Worm (Caenorhabditis elegans) whole organism, young adult: ENCODE measurements around the gene best-13.

Experiments
- C06A6.2 ChIP-seq: fragments of 200-800 bp; sonication (Bioruptor generic); conservative IDR thresholded peaks from 2 replicates; pipeline ENCODE4 v1.3.6; 2022; ENCODE audit warnings: missing genetic modification characterization, missing compliant biosample characterization
- C17E4.6 ChIP-seq: fragments of 200-800 bp; sonication (Bioruptor generic); IDR thresholded peaks from 2 replicates; pipeline ENCODE4 v1.3.6; 2022; ENCODE audit warnings: missing genetic modification reagents, missing genetic modification characterization, missing compliant biosample characterization
- F23B12.7 ChIP-seq: sonication (generic microtip); optimal IDR thresholded peaks from 2 replicates; lab custom pipeline; 2017; ENCODE audit warnings: missing genetic modification characterization, mild to moderate bottlenecking, missing compliant biosample characterization, antibody characterized with exemption, moderate library complexity; ENCODE audit not compliant: insufficient read depth
- F37B4.10 ChIP-seq: fragments of 200-800 bp; sonication (Bioruptor generic); IDR thresholded peaks from 2 replicates; pipeline ENCODE4 v1.3.6; 2022; ENCODE audit warnings: missing genetic modification characterization, missing compliant biosample characterization
- F57A8.1 ChIP-seq: fragments of 200-800 bp; sonication (Bioruptor generic); optimal IDR thresholded peaks from 2 replicates; lab custom pipeline; 2018; ENCODE audit warnings: mild to moderate bottlenecking, missing genetic modification characterization, moderate library complexity, missing compliant biosample characterization
- T07F8.4 ChIP-seq: sonication (generic microtip); optimal IDR thresholded peaks from 2 replicates; lab custom pipeline; 2016; ENCODE audit warnings: mild to moderate bottlenecking, missing genetic modification characterization, moderate library complexity, missing compliant biosample characterization
- Y56A3A.18 ChIP-seq: fragments of 200-800 bp; sonication (Bioruptor generic); IDR thresholded peaks from 2 replicates; pipeline ENCODE4 v1.3.6; 2022; ENCODE audit warnings: missing genetic modification reagents, missing genetic modification characterization, missing compliant biosample characterization
- ZK185.1 ChIP-seq: sonication (generic microtip); optimal IDR thresholded peaks from 2 replicates; lab custom pipeline; 2016; ENCODE audit warnings: mild to moderate bottlenecking, missing genetic modification characterization, missing compliant biosample characterization; ENCODE audit not compliant: poor library complexity, severe bottlenecking
- aptf-3 ChIP-seq: fragments of 200-800 bp; sonication (Bioruptor generic); IDR thresholded peaks from 2 replicates; pipeline ENCODE4 v1.3.6; 2022; ENCODE audit warnings: missing genetic modification characterization, missing compliant biosample characterization
- attf-5 ChIP-seq: fragments of 200-800 bp; sonication (Bioruptor generic); optimal IDR thresholded peaks from 2 replicates; lab custom pipeline; 2018; ENCODE audit warnings: mild to moderate bottlenecking, missing genetic modification characterization, missing compliant biosample characterization
- attf-6 ChIP-seq: fragments of 200-800 bp; sonication (Bioruptor generic); IDR thresholded peaks from 2 replicates; pipeline ENCODE4 v1.3.6; 2022; ENCODE audit warnings: missing genetic modification reagents, missing genetic modification characterization, missing compliant biosample characterization
- bed-2 ChIP-seq: fragments of 200-800 bp; sonication (Bioruptor generic); IDR thresholded peaks from 2 replicates; pipeline ENCODE4 v1.3.6; 2022; ENCODE audit warnings: missing genetic modification reagents, missing genetic modification characterization, missing compliant biosample characterization
- ccch-3 ChIP-seq: fragments of 200-800 bp; sonication (Bioruptor generic); optimal IDR thresholded peaks from 2 replicates; lab custom pipeline; 2018; ENCODE audit warnings: mild to moderate bottlenecking, missing genetic modification characterization, missing compliant biosample characterization
- ceh-58 ChIP-seq: fragments of 200-800 bp; sonication (Bioruptor generic); IDR thresholded peaks from 2 replicates; pipeline ENCODE4 v1.3.6; 2022; ENCODE audit warnings: missing genetic modification characterization, missing compliant biosample characterization
- ceh-91 ChIP-seq: fragments of 200-800 bp; sonication (Bioruptor generic); IDR thresholded peaks from 2 replicates; pipeline ENCODE4 v1.3.6; 2022; ENCODE audit warnings: missing genetic modification reagents, missing genetic modification characterization, missing compliant biosample characterization
- dpff-1 ChIP-seq: sonication (generic microtip); optimal IDR thresholded peaks from 2 replicates; lab custom pipeline; 2017; ENCODE audit warnings: mild to moderate bottlenecking, missing genetic modification characterization, missing compliant biosample characterization
- efl-1 ChIP-seq: fragments of 150-350 bp; optimal IDR thresholded peaks from 2 replicates; lab custom pipeline; 2014; ENCODE audit warnings: missing biosample characterization, missing genetic modification reagents, missing genetic modification characterization
- him-1 ChIP-seq: sonication (generic microtip); optimal IDR thresholded peaks from 2 replicates; lab custom pipeline; 2016; ENCODE audit warnings: missing genotype, missing genetic modification reagents, missing genetic modification characterization, missing compliant biosample characterization
- hlh-26 ChIP-seq: fragments of 200-800 bp; sonication (Bioruptor generic); conservative IDR thresholded peaks from 2 replicates; pipeline ENCODE4 v1.3.6; 2022; ENCODE audit warnings: missing genetic modification reagents, missing genetic modification characterization, missing compliant biosample characterization
- lir-1 ChIP-seq: fragments of 200-800 bp; sonication (Bioruptor generic); conservative IDR thresholded peaks from 2 replicates; pipeline ENCODE4 v1.3.6; 2022; ENCODE audit warnings: missing genetic modification reagents, missing genetic modification characterization, missing compliant biosample characterization
- lsl-1 ChIP-seq: fragments of 200-800 bp; sonication (Bioruptor generic); optimal IDR thresholded peaks from 2 replicates; lab custom pipeline; 2018; ENCODE audit warnings: mild to moderate bottlenecking, missing genetic modification characterization, moderate library complexity, missing compliant biosample characterization
- madf-3 ChIP-seq: fragments of 200-800 bp; sonication (Bioruptor generic); IDR thresholded peaks from 2 replicates; pipeline ENCODE4 v1.3.6; 2022; ENCODE audit warnings: missing genetic modification reagents, missing genetic modification characterization, missing compliant biosample characterization
- madf-6 ChIP-seq: fragments of 200-800 bp; sonication (Bioruptor generic); IDR thresholded peaks from 2 replicates; pipeline ENCODE4 v1.3.6; 2022; ENCODE audit warnings: missing genetic modification reagents, missing genetic modification characterization, missing compliant biosample characterization
- nfyb-1 ChIP-seq: fragments of 200-800 bp; sonication (Bioruptor generic); IDR thresholded peaks from 2 replicates; pipeline ENCODE4 v1.3.6; 2022; ENCODE audit warnings: missing genetic modification reagents, missing genetic modification characterization, missing compliant biosample characterization
- pbrm-1 ChIP-seq: fragments of 200-800 bp; sonication (Bioruptor generic); IDR thresholded peaks from 2 replicates; pipeline ENCODE4 v1.3.6; 2022; ENCODE audit warnings: missing genetic modification reagents, missing genetic modification characterization, missing compliant biosample characterization
- rec-8 ChIP-seq, 2 experiments: sonication (generic microtip); optimal IDR thresholded peaks; 2 replicates each; lab custom pipeline; 2016; ENCODE audit warnings: mild to moderate bottlenecking in 2 of 2, missing genetic modification characterization in 2 of 2, missing genetic modification reagents in 2 of 2, missing genotype in 2 of 2, missing biosample characterization in 1 of 2, missing compliant biosample characterization in 1 of 2, moderate library complexity in 1 of 2
- snpc-1.3 ChIP-seq: sonication (generic microtip); optimal IDR thresholded peaks from 2 replicates; lab custom pipeline; 2017; ENCODE audit warnings: missing genetic modification characterization, mild to moderate bottlenecking, missing compliant biosample characterization, antibody characterized with exemption, moderate library complexity, missing genotype, missing genetic modification reagents; ENCODE audit not compliant: insufficient read depth
- snpc-4 ChIP-seq, 5 experiments: fragments of 150-350 bp in 1 of 5; sonication (generic microtip) in 4 of 5; optimal IDR thresholded peaks; 2 replicates each; lab custom pipeline; 2014 to 2018; ENCODE audit warnings: missing genetic modification characterization in 5 of 5, missing biosample characterization in 3 of 5, antibody characterized with exemption in 2 of 5, mild to moderate bottlenecking in 2 of 5, missing compliant biosample characterization in 2 of 5, missing genotype in 2 of 5, moderate library complexity in 2 of 5, missing genetic modification reagents in 1 of 5
- tbx-9 ChIP-seq: sonication (generic microtip); optimal IDR thresholded peaks from 2 replicates; lab custom pipeline; 2016; ENCODE audit warnings: borderline replicate concordance, missing genetic modification characterization, inconsistent platforms, missing compliant biosample characterization
- unc-62 ChIP-seq: fragments of 150-350 bp; optimal IDR thresholded peaks from 2 replicates; lab custom pipeline; 2014; ENCODE audit warnings: missing biosample characterization, missing genetic modification reagents, missing genetic modification characterization
- xnd-1 ChIP-seq: sonication (generic microtip); optimal IDR thresholded peaks from 2 replicates; lab custom pipeline; 2016; ENCODE audit warnings: missing genotype, missing genetic modification reagents, missing genetic modification characterization, missing compliant biosample characterization
- ztf-22 ChIP-seq: fragments of 200-800 bp; sonication (Bioruptor generic); optimal IDR thresholded peaks from 2 replicates; lab custom pipeline; 2018; ENCODE audit warnings: mild to moderate bottlenecking, missing genetic modification characterization, moderate library complexity, missing compliant biosample characterization
- ztf-28 ChIP-seq: fragments of 200-800 bp; sonication (Bioruptor generic); IDR thresholded peaks from 2 replicates; pipeline ENCODE4 v1.3.6; 2022; ENCODE audit warnings: missing genetic modification reagents, missing genetic modification characterization, missing compliant biosample characterization
- ztf-6 ChIP-seq: fragments of 200-800 bp; sonication (Bioruptor generic); IDR thresholded peaks from 2 replicates; pipeline ENCODE4 v1.3.6; 2022; ENCODE audit warnings: missing genetic modification reagents, missing genetic modification characterization, missing compliant biosample characterization

best-13 gene

DNA sequence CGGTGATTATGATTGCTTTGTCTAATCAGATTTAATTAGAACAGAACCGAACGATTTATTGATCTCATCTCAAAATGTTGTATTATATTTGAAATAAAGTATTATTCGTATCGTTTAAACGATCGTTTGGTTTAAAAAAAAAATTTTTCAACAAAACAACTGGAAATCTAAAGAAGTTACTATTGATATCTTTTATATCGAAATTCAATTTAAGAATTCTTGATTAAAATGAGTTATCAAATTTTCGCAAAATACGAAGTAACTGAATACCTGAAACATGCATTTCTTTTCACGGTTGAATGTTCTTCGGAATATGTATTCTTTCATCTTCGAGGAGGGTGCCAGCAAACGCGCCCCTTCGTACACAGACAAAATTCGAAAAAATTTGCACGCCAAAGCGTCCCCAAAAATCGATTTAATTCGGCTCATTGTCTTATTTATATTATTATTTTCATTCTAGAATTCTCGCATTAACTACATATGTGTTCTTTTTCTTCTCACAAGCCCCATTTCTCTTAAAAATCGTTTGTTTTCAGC, 45.7 kb upstream of the best-13 start, which contains the start of gene npp-1 (continued):
- TF ChIP-seq F23B12.7 (tag; lab: Kevin White, UChicago) (peak; percentile 18), ceh-91 (GFP tag; lab: Robert Waterston, UW) (no peak), efl-1 (GFP tag; lab: Kevin White, UChicago) (no peak), nfyb-1 (no peak), F57A8.1 (GFP tag; lab: Kevin White, UChicago) (no peak), dpff-1 (tag; lab: Kevin White, UChicago) (no peak), snpc-4 (GFP tag; optimal IDR thresholded peaks at IDR 0.05; lab: Kevin White, UChicago) (no peak), snpc-4 (tag; optimal IDR thresholded peaks at IDR 0.05; lab: Kevin White, UChicago) (peak in 1 of 4 experiments; percentile 7), F37B4.10 (GFP tag; lab: Robert Waterston, UW) (no peak), ZK185.1 (tag; lab: Kevin White, UChicago) (no peak), ztf-6 (no peak)

DNA sequence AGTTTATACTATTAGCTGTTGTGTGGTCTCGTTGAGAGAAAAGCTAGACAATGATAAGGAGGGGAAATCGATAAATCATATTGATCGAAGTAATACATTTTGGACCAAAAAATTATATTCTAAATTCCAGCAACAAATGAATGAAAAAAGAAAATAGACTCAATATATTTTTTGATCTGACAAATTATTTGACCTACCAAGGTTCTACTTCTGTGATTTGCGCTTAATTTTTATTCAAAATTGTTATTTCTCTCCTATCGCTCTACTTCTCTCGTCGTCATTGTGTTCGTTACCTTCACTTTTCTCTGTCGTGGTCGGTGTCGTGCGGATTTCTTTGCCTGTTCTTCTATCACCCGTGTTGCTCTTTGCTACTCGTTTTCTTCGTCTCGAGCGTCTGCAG, 44.7 kb upstream of the best-13 start:
- TF ChIP-seq attf-6 (GFP tag; lab: Robert Waterston, UW) (no peak), madf-6 (GFP tag; lab: Robert Waterston, UW) (peak; percentile 77), Y56A3A.18 (GFP tag; lab: Robert Waterston, UW) (no peak), tbx-9 (tag; lab: Kevin White, UChicago) (no peak), unc-62 (no peak), C06A6.2 (GFP tag; lab: Robert Waterston, UW) (no peak), C17E4.6 (no peak), him-1 (tag; lab: Kevin White, UChicago) (no peak), snpc-1.3 (tag; lab: Kevin White, UChicago) (no peak), ceh-58 (GFP tag; lab: Robert Waterston, UW) (no peak), pbrm-1 (no peak), ztf-22 (GFP tag; lab: Kevin White, UChicago) (no peak), efl-1 (GFP tag; lab: Kevin White, UChicago) (peak; percentile 52), aptf-3 (GFP tag; lab: Robert Waterston, UW) (no peak), hlh-26 (GFP tag; lab: Robert Waterston, UW) (no peak), T07F8.4 (tag; lab: Kevin White, UChicago) (no peak), xnd-1 (tag; lab: Kevin White, UChicago) (peak; percentile 15)

DNA sequence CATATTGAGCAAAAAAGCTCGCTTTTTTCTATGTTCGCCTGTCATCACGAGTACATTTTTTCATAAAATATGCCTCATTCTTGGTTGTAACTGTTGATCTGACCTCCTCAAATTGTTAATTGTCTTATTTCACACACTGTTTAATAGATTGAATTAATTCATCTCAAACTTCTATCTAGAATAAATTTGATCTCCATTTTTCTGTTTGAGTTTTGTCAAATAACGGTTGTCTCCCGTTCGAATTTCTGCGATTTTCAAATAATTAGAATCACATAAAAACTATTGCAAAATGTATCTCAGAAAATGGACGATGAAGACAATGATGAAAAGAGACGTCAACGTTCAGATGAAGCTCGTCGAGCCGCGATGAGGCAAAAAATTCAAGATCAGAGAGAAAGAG, 41.8 kb upstream of the best-13 start, which contains the start of gene K07F5.14:
Gene K07F5.14 (plus strand): TSS at position 301 of the 400 bp plus-strand sequence.
- TF ChIP-seq ccch-3 (GFP tag; lab: Kevin White, UChicago) (no peak), attf-5 (GFP tag; lab: Kevin White, UChicago) (no peak), C17E4.6 (no peak), snpc-1.3 (tag; lab: Kevin White, UChicago) (no peak), rec-8 (tag; optimal IDR thresholded peaks at IDR 0.05; lab: Kevin White, UChicago) (no peak), madf-3 (GFP tag; lab: Robert Waterston, UW) (peak; percentile 59; the same call in 1 of the 2 replicates), bed-2 (GFP tag; lab: Robert Waterston, UW) (no peak), lsl-1 (peak; percentile 3), madf-6 (GFP tag; lab: Robert Waterston, UW) (peak; percentile 35; the same call in 1 of the 2 replicates), ztf-28 (GFP tag; lab: Robert Waterston, UW) (no peak), lir-1 (GFP tag; lab: Robert Waterston, UW) (no peak)
